Fruit fly (Drosophila melanogaster): ENCODE data around the gene CG33127.
A peak's percentile ranks its signal among the peaks of the same experiment; 100 is the strongest.

The CG33127 gene

DNA sequence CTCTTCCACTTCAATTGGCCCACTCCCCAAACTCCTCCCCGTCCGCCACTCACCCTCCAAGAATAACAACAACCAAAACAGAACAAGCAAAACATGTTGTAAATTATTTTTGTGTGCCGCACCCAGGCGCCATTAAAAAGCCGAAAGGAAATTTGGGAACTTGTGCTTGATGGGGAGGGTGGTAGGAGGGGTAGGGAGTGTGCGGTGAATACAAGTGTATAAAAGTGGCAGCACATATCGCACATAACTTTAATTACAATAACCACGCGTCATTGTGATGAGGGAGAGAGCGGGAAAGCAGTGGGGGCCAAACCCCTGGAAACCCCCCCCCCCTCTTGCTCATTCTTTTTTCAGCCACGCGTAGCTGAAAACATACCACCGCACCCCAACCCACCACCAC lies 14.8 kb upstream of the CG33127 start:
- no peak for TF ChIP-seq CG6854 (GFP tag; optimal IDR thresholded peaks at IDR 0.05)
- TF ChIP-seq Hr39 (GFP tag; optimal IDR thresholded peaks at IDR 0.05): no peak
- no peak for TF ChIP-seq Ets96B (tag; optimal IDR thresholded peaks at IDR 0.05)
- no peak for TF ChIP-seq Met (GFP tag; optimal IDR thresholded peaks at IDR 0.05)
- TF ChIP-seq CG16779 (tag; optimal IDR thresholded peaks at IDR 0.05): no peak
- no peak for TF ChIP-seq OdsH (GFP tag; optimal IDR thresholded peaks at IDR 0.05)
- TF ChIP-seq Eip78C (GFP tag): no peak
- TF ChIP-seq fd59A (GFP tag; optimal IDR thresholded peaks at IDR 0.05): no peak
- no peak for TF ChIP-seq CG11294 (GFP tag; IDR thresholded peaks at IDR 0.05)
- TF ChIP-seq Blimp-1 (GFP tag; optimal IDR thresholded peaks at IDR 0.05): no peak
- no peak for TF ChIP-seq CG1621 (tag; optimal IDR thresholded peaks at IDR 0.05)
- no peak for TF ChIP-seq cyc (GFP tag; optimal IDR thresholded peaks at IDR 0.05)
- TF ChIP-seq Ets21C (GFP tag; optimal IDR thresholded peaks at IDR 0.05): no peak

DNA sequence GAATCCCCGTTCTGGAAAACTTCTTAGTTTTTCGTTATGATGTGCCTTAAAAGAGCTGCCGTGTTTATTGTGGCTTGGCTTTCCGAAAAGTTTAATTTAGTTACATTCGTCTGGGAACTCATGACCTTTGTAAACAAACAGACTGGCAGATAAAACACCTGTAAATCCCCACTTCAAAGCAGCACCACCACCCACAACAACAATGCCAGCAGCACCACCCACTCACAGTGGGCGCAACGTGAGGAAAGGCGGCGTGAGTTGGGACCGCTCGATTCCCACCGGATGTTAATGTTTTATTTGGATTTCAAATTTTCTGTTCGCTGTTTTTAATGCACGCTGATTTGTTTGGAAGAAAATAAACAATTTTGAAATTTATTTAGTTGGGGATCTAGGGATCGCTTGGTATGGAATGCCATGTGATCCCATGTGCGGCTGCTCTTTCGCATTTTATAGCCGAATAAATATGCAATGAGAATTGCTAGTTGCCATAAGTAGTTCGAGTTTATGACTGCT lies 13.7 kb upstream of the CG33127 start:
- TF ChIP-seq vri (GFP tag; optimal IDR thresholded peaks at IDR 0.05): no peak
- TF ChIP-seq CG11902 (GFP tag; optimal IDR thresholded peaks at IDR 0.05): no peak
- no peak for TF ChIP-seq Ets21C (GFP tag; optimal IDR thresholded peaks at IDR 0.05)
- no peak for TF ChIP-seq Blimp-1 (GFP tag; optimal IDR thresholded peaks at IDR 0.05)
- TF ChIP-seq CG6792 (GFP tag; optimal IDR thresholded peaks at IDR 0.05): no peak
- no peak for TF ChIP-seq CG8319 (GFP tag; optimal IDR thresholded peaks at IDR 0.05)
- peak; percentile 64 for TF ChIP-seq svp (GFP tag)

DNA sequence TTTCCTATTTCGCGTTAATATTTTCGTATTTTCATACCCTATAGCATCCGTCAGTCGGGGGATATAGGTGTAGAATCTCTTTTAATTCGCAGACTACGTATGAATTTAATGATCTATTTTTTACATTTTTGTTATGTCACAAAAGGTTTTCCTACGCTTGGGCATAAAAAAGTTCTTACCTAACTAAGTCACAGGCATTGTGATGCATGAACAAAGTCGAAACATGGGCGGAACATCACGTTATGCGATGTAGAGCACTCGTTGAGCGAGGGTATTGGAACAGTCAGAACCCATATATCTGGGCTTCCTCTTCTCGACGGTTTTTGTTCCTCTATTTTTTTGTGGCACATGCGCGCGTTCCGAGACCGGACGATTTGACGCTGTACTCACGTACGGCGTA lies 12.7 kb upstream of the CG33127 start:
- TF ChIP-seq Eip78C (GFP tag) (peak; percentile 29), topi (GFP tag; optimal IDR thresholded peaks at IDR 0.05) (no peak), OdsH (GFP tag; optimal IDR thresholded peaks at IDR 0.05) (peak; percentile 5), pdm3 (GFP tag; optimal IDR thresholded peaks at IDR 0.05) (no peak), CG11902 (GFP tag; optimal IDR thresholded peaks at IDR 0.05) (no peak)

DNA sequence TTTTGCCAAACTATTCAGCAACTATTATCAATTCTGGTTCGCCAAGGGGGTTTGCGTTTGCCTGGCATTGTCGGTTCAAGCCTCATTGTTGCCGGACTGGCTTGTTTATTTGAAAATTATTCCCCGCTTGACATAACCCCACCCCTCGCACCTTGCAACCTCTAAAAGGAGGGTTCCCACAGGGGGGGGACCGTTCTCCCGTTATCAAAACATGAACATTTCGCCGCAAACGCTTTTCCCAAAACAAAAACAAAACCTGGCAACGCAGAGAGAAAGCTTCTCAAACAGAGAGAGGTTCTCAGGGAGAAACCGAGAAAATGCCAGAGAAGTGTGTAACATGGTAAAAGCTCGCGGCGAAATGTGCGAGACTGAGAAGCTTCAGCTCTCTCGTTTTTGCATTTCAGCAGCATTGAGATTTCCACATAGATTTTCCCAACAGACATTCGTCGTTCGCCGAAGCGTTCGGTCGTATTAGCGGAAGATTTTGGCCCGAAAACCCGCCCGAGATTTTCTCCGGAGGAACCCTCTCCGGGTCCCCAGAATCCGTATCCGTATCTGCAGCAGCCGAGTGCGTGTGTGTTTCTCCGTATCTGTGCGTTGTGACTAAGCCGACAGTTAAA lies 12.0 kb upstream of the CG33127 start:
- peak; percentile 59 for TF ChIP-seq fkh (GFP tag; optimal IDR thresholded peaks at IDR 0.05)
- TF ChIP-seq CG16779 (tag; optimal IDR thresholded peaks at IDR 0.05): no peak
- TF ChIP-seq net (GFP tag; optimal IDR thresholded peaks at IDR 0.05): no peak
- no peak for TF ChIP-seq Sox15 (GFP tag; optimal IDR thresholded peaks at IDR 0.05)
- TF ChIP-seq CG6792 (GFP tag; optimal IDR thresholded peaks at IDR 0.05): no peak
- TF ChIP-seq CG8319 (GFP tag; optimal IDR thresholded peaks at IDR 0.05): no peak
- no peak for TF ChIP-seq CG10631 (GFP tag; optimal IDR thresholded peaks at IDR 0.05)
- no peak for TF ChIP-seq CG6854 (GFP tag; optimal IDR thresholded peaks at IDR 0.05)
- TF ChIP-seq eg (GFP tag; IDR thresholded peaks at IDR 0.05): peak; percentile 57; the same call in 1 of the 3 replicates
- TF ChIP-seq CG8119 (GFP tag; IDR thresholded peaks at IDR 0.05): 0 out of 3 replicates have a peak, but pooled peaks have one; percentile 26
- TF ChIP-seq CG6163 (GFP tag; IDR thresholded peaks at IDR 0.05): no peak
- TF ChIP-seq CG3032 (tag; optimal IDR thresholded peaks at IDR 0.05): no peak
- no peak for TF ChIP-seq cyc (GFP tag; optimal IDR thresholded peaks at IDR 0.05)
- TF ChIP-seq pdm3 (GFP tag; optimal IDR thresholded peaks at IDR 0.05): no peak
- TF ChIP-seq Met (GFP tag; optimal IDR thresholded peaks at IDR 0.05): no peak
- no peak for TF ChIP-seq CG11902 (GFP tag; optimal IDR thresholded peaks at IDR 0.05)
- peak; percentile 66 for TF ChIP-seq svp (GFP tag)
- peak; percentile 25; the same call in 1 of the 2 replicates for TF ChIP-seq CG15336 (GFP tag; IDR thresholded peaks at IDR 0.05)
- TF ChIP-seq fd85E (GFP tag; optimal IDR thresholded peaks at IDR 0.05): no peak
- no peak for TF ChIP-seq topi (GFP tag; optimal IDR thresholded peaks at IDR 0.05)
- TF ChIP-seq Hr38 (GFP tag; optimal IDR thresholded peaks at IDR 0.05): no peak
- TF ChIP-seq Eip78C (GFP tag): peak; percentile 39

DNA sequence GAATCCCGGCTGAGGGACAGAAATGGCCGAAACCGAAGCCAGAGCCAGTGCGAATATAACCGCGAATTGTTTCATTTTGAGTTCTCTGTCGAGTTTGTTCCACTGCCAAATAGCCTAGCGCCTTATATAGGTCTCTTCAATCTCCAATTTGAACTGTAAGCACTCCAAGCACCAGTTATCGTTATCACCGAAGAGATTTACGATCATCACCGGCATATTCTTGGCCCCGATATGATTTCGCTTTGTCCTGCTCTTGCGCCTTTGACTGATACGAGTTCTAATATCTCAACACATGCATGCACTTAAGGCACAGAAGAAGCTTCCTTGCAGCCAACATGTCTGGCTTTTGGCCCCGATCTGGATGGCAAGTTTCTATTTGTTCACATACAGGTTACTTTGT lies 2.7 kb upstream of the CG33127 start, which contains the start of gene CG11912:
Gene CG11912, minus strand, starts transcription at position 101 of the 400 bp plus-strand sequence.
- TF ChIP-seq CG31627 (GFP tag; optimal IDR thresholded peaks at IDR 0.05) (no peak), Eip78C (GFP tag) (no peak), dsx (GFP tag; optimal IDR thresholded peaks at IDR 0.05; ENCODE audit: poor library complexity, severe bottlenecking) (no peak), CG10631 (GFP tag; optimal IDR thresholded peaks at IDR 0.05) (no peak), CG16779 (tag; optimal IDR thresholded peaks at IDR 0.05) (no peak), Sox14 (GFP tag; optimal IDR thresholded peaks at IDR 0.05) (no peak), achi (GFP tag; optimal IDR thresholded peaks at IDR 0.05) (no peak), ss (GFP tag; optimal IDR thresholded peaks at IDR 0.05) (no peak), net (GFP tag; optimal IDR thresholded peaks at IDR 0.05) (no peak), CG1621 (tag; optimal IDR thresholded peaks at IDR 0.05) (no peak)

Data from whole organism, prepupa.